Worm (Caenorhabditis elegans): Measurements from ENCODE around the gene K06H6.5.

Gene K06H6.5

ce11 chrV:608844-609243 lies 32.7 kb downstream of the K06H6.5 start, which contains the start of gene srw-109:
srw-109 (minus strand) TSS chrV:608944.
- TF ChIP-seq ztf-4 (tag; optimal IDR thresholded peaks at IDR 0.05) (no peak), sem-4 (tag; optimal IDR thresholded peaks at IDR 0.05) (no peak), dmd-4 (tag; optimal IDR thresholded peaks at IDR 0.05) (no peak), nhr-25 (tag; optimal IDR thresholded peaks at IDR 0.05) (no peak)

DNA sequence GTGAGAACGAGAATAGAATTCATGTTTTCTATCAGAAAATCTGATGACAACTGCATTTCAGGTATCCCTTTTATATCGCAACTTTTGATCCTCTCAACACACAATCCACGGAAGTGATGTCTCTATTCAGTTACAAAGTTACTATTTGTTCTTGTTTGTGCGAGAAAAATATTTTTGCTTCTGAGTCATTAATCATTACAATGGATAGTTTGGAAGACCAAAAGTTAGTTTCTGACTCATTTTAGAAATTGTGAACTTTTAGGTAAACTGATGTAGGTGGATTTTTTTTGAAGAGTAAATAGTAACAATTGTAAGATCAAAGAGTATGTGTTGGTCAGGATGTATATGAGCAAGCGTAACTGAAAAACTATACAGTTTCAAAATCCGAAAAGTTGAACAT lies 33.5 kb downstream of the K06H6.5 start, which contains the start of gene srlf-36:
TSS of gene srlf-36 (minus strand) at position 101 of the 400 bp plus-strand sequence.
- TF ChIP-seq fos-1 (tag; optimal IDR thresholded peaks at IDR 0.05) (no peak), aly-2 (tag; optimal IDR thresholded peaks at IDR 0.05) (no peak), ama-1 (optimal IDR thresholded peaks at IDR 0.05) (no peak), R02D3.7 (tag; optimal IDR thresholded peaks at IDR 0.05) (no peak), gmeb-1 (tag; optimal IDR thresholded peaks at IDR 0.05) (no peak)

DNA sequence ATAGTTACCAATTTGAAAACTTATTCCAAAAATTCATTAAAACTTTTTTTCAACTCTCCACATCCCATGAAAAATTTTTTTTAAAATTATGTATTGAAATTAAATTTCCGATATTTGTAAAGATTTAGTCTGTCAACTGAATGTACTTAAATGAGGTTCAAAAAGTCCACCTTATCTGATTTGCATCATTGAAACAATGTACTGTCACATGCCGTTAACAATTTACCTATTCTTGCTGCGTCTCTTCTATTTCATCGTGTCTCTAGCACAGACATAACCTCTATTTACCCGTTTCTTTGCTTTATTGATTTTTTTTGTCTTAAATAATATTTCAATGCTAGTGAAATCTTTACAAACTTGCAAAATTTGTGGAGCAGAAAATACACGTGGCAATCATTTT lies 34.0 kb downstream of the K06H6.5 start, which contains the start of gene nhr-90:
TSS of gene nhr-90 (plus strand) at position 296 of the 400 bp plus-strand sequence.
- TF ChIP-seq elt-3 (tag; optimal IDR thresholded peaks at IDR 0.05), result no peak
- no peak for TF ChIP-seq unc-39 (tag; optimal IDR thresholded peaks at IDR 0.05)
- TF ChIP-seq nhr-129 (tag; optimal IDR thresholded peaks at IDR 0.05), result peak; percentile 71
- TF ChIP-seq fos-1 (tag; optimal IDR thresholded peaks at IDR 0.05), result peak; percentile 8
- TF ChIP-seq crh-2 (tag; optimal IDR thresholded peaks at IDR 0.05), result peak; percentile 29
- TF ChIP-seq zag-1 (tag; optimal IDR thresholded peaks at IDR 0.05), result no peak
- TF ChIP-seq dmd-4 (tag; optimal IDR thresholded peaks at IDR 0.05), result no peak
- TF ChIP-seq mab-5 (tag; optimal IDR thresholded peaks at IDR 0.05), result no peak
- peak; percentile 57 for TF ChIP-seq sma-9 (GFP tag; optimal IDR thresholded peaks at IDR 0.05)
- TF ChIP-seq sma-9 (tag; optimal IDR thresholded peaks at IDR 0.05), result no peak
- TF ChIP-seq Y55F3AM.14 (GFP tag; optimal IDR thresholded peaks at IDR 0.05), result no peak

DNA sequence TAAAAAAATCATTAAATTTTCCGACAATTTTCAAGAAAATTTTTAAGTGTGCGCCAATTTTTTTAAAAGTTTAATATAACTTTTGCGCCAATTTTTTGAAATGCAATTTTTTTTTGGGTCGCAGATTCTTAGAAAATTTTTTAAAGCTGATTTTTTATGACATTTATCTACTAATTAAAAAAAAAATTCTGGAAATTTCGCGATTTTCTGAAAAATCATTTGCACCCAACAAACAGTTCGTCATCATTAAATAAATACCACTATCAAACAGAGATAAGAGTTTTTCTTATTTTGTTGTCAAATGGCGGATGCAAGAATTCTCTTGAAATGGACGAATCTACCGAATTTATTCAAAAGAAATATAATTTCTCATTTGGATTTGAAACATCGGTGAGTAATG lies 39.1 kb downstream of the K06H6.5 start, which contains the start of gene F48G7.13:
TSS of gene F48G7.13 (plus strand) at position 301 of the 400 bp plus-strand sequence.
- no peak for TF ChIP-seq F13H6.1 (tag; optimal IDR thresholded peaks at IDR 0.05)
- no peak for TF ChIP-seq ztf-4 (tag; optimal IDR thresholded peaks at IDR 0.05)
- no peak for TF ChIP-seq nhr-6 (tag; optimal IDR thresholded peaks at IDR 0.05)
- TF ChIP-seq lsy-2 (tag; optimal IDR thresholded peaks at IDR 0.05), result no peak
- no peak for TF ChIP-seq nhr-23 (tag; optimal IDR thresholded peaks at IDR 0.05)
- TF ChIP-seq nhr-12 (tag; optimal IDR thresholded peaks at IDR 0.05), result no peak
- no peak for TF ChIP-seq ceh-82 (tag; optimal IDR thresholded peaks at IDR 0.05)
- TF ChIP-seq fos-1 (tag; optimal IDR thresholded peaks at IDR 0.05), result peak; percentile 49

- no peak for TF ChIP-seq sem-4 (tag; optimal IDR thresholded peaks at IDR 0.05)
- TF ChIP-seq C34F6.9 (tag; optimal IDR thresholded peaks at IDR 0.05), result peak; percentile 5
- no peak for TF ChIP-seq dmd-4 (tag; optimal IDR thresholded peaks at IDR 0.05)
- peak; percentile 15 for TF ChIP-seq sma-9 (GFP tag; optimal IDR thresholded peaks at IDR 0.05)
- TF ChIP-seq sma-9 (tag; optimal IDR thresholded peaks at IDR 0.05), result no peak
- TF ChIP-seq nhr-237 (tag; optimal IDR thresholded peaks at IDR 0.05), result no peak
- no peak for TF ChIP-seq ceh-16 (tag; optimal IDR thresholded peaks at IDR 0.05)
- peak in 1 of 2 experiments; percentile 29 for TF ChIP-seq lsy-2 (tag; optimal IDR thresholded peaks at IDR 0.05)
- no peak for TF ChIP-seq nhr-6 (tag; optimal IDR thresholded peaks at IDR 0.05)
- TF ChIP-seq ZK546.5 (tag; optimal IDR thresholded peaks at IDR 0.05), result no peak
- no peak for TF ChIP-seq nhr-11 (tag; optimal IDR thresholded peaks at IDR 0.05)
These were observed 41.7 kb downstream of the K06H6.5 start for ce11 chrV:617917-618316.

ce11 chrV:619054-619453 lies 42.9 kb downstream of the K06H6.5 start, which contains the start of gene F48G7.4:
F48G7.4 (plus strand) TSS chrV:619453.
- peak; percentile 32 for TF ChIP-seq snpc-4 (tag; optimal IDR thresholded peaks at IDR 0.05)
- no peak for TF ChIP-seq ceh-82 (tag; optimal IDR thresholded peaks at IDR 0.05)
- TF ChIP-seq crh-2 (tag; optimal IDR thresholded peaks at IDR 0.05), result peak; percentile 67
- no peak for TF ChIP-seq ceh-16 (tag; optimal IDR thresholded peaks at IDR 0.05)
- TF ChIP-seq mdl-1 (tag; optimal IDR thresholded peaks at IDR 0.05), result peak; percentile 32 to 50
- TF ChIP-seq ztf-1 (GFP tag; conservative IDR thresholded peaks at IDR 0.05), result no peak
- no peak for TF ChIP-seq nhr-10 (tag; optimal IDR thresholded peaks at IDR 0.05)
- peak; percentile 25 for TF ChIP-seq ztf-4 (tag; optimal IDR thresholded peaks at IDR 0.05)
- no peak for TF ChIP-seq nhr-11 (tag; optimal IDR thresholded peaks at IDR 0.05)
- peak; percentile 84 for TF ChIP-seq zag-1 (tag; optimal IDR thresholded peaks at IDR 0.05)
- no peak for TF ChIP-seq alr-1 (tag; optimal IDR thresholded peaks at IDR 0.05)
- TF ChIP-seq R02D3.7 (tag; optimal IDR thresholded peaks at IDR 0.05), result no peak
- TF ChIP-seq skn-1 (tag; optimal IDR thresholded peaks at IDR 0.05), result no peak
- TF ChIP-seq ama-1 (optimal IDR thresholded peaks at IDR 0.05), result no peak
- no peak for TF ChIP-seq ztf-11 (tag; optimal IDR thresholded peaks at IDR 0.05)
- peak; percentile 1 for TF ChIP-seq sma-3 (GFP tag; optimal IDR thresholded peaks at IDR 0.05)
- no peak for TF ChIP-seq nhr-12 (tag; optimal IDR thresholded peaks at IDR 0.05)
- TF ChIP-seq elt-3 (tag; optimal IDR thresholded peaks at IDR 0.05), result no peak
- TF ChIP-seq lsy-2 (tag; optimal IDR thresholded peaks at IDR 0.05), result peak in 1 of 2 experiments; percentile 83
- peak; percentile 51 for TF ChIP-seq sem-4 (tag; optimal IDR thresholded peaks at IDR 0.05)
- peak; percentile 92 for TF ChIP-seq unc-55 (GFP tag; optimal IDR thresholded peaks at IDR 0.05)
- no peak for TF ChIP-seq mbf-1 (tag; optimal IDR thresholded peaks at IDR 0.05)
- no peak for TF ChIP-seq nhr-77 (tag; optimal IDR thresholded peaks at IDR 0.05)
- TF ChIP-seq unc-39 (tag; optimal IDR thresholded peaks at IDR 0.05), result no peak
- no peak for TF ChIP-seq peb-1 (tag; optimal IDR thresholded peaks at IDR 0.05)
- TF ChIP-seq elt-1 (tag; optimal IDR thresholded peaks at IDR 0.05), result no peak
- no peak for TF ChIP-seq lin-11 (tag; optimal IDR thresholded peaks at IDR 0.05)
- peak; percentile 8 for TF ChIP-seq mab-5 (tag; optimal IDR thresholded peaks at IDR 0.05)
